Worm (Caenorhabditis elegans) whole organism, early embryonic: ENCODE results near the gene sec-61.G.

Experiments
- B0310.2 ChIP-seq: sonication (generic microtip); optimal IDR thresholded peaks from 2 replicates; lab custom pipeline; 2016; ENCODE audit warnings: mild to moderate bottlenecking, missing genetic modification characterization, missing compliant biosample characterization
- F13C5.2 ChIP-seq: sonication (generic microtip); optimal IDR thresholded peaks from 2 replicates; lab custom pipeline; 2017; ENCODE audit warnings: mild to moderate bottlenecking, missing genetic modification characterization, inconsistent platforms, missing compliant biosample characterization
- aly-1 ChIP-seq: sonication (generic microtip); optimal IDR thresholded peaks from 2 replicates; lab custom pipeline; 2016; ENCODE audit warnings: missing genetic modification characterization, missing compliant biosample characterization
- ama-1 ChIP-seq: fragments of 150-350 bp; optimal IDR thresholded peaks from 2 replicates; lab custom pipeline; 2014
- ceh-13 ChIP-seq: fragments of 200-800 bp; sonication (Bioruptor generic); optimal IDR thresholded peaks from 2 replicates; lab custom pipeline; 2018; ENCODE audit warnings: mild to moderate bottlenecking, missing genetic modification characterization, missing compliant biosample characterization
- ceh-36 ChIP-seq: sonication (generic microtip); optimal IDR thresholded peaks from 2 replicates; lab custom pipeline; 2016; ENCODE audit warnings: missing genetic modification characterization, inconsistent platforms, missing compliant biosample characterization
- ets-7 ChIP-seq: sonication (generic microtip); optimal IDR thresholded peaks from 2 replicates; lab custom pipeline; 2016; ENCODE audit warnings: missing genotype, missing genetic modification characterization, missing compliant biosample characterization
- flt-1 ChIP-seq: fragments of 200-800 bp; sonication (Bioruptor generic); IDR thresholded peaks from 2 replicates; pipeline ENCODE4 v1.3.6; 2022; ENCODE audit warnings: missing genetic modification characterization, missing compliant biosample characterization
- hmbx-1 ChIP-seq: sonication (generic microtip); optimal IDR thresholded peaks from 2 replicates; lab custom pipeline; 2016; ENCODE audit warnings: mild to moderate bottlenecking, missing genetic modification characterization, missing compliant biosample characterization
- hmg-4 ChIP-seq: fragments of 200-800 bp; sonication (Bioruptor generic); optimal IDR thresholded peaks from 2 replicates; lab custom pipeline; 2018; ENCODE audit warnings: mild to moderate bottlenecking, missing genetic modification characterization, missing compliant biosample characterization
- scrt-1 ChIP-seq: fragments of 200-800 bp; sonication (Bioruptor generic); IDR thresholded peaks from 2 replicates; pipeline ENCODE4 v1.3.6; 2022; ENCODE audit warnings: missing genetic modification characterization, missing compliant biosample characterization
- sea-1 ChIP-seq: fragments of 200-800 bp; sonication (Bioruptor generic); conservative IDR thresholded peaks from 2 replicates; pipeline ENCODE4 v1.3.6; 2022; ENCODE audit warnings: missing genetic modification characterization, missing compliant biosample characterization
- tbx-11 ChIP-seq: fragments of 200-800 bp; sonication (Bioruptor generic); IDR thresholded peaks from 2 replicates; pipeline ENCODE4 v1.3.6; 2022; ENCODE audit warnings: missing genetic modification characterization, missing compliant biosample characterization
- tbx-37 ChIP-seq: fragments of 200-800 bp; sonication (Bioruptor generic); conservative IDR thresholded peaks from 2 replicates; pipeline ENCODE4 v1.3.6; 2022; ENCODE audit warnings: missing genetic modification reagents, missing genetic modification characterization, missing compliant biosample characterization

ce11 chrV:10931189-10931588 lies 34.2 kb upstream of the sec-61.G start, which contains the start of gene scvp-1:
- TF ChIP-seq ama-1 (lab: Kevin White, UChicago), result no peak
- TF ChIP-seq hmg-4, result no peak
- TF ChIP-seq aly-1 (tag; lab: Kevin White, UChicago), result no peak
- no peak for TF ChIP-seq hmbx-1 (tag; lab: Kevin White, UChicago)
- TF ChIP-seq ets-7 (tag; lab: Kevin White, UChicago), result no peak
- no peak for TF ChIP-seq ceh-36 (tag; lab: Kevin White, UChicago)
- TF ChIP-seq tbx-37 (GFP tag; lab: Robert Waterston, UW), result no peak
- no peak for TF ChIP-seq flt-1 (GFP tag; lab: Robert Waterston, UW)
- TF ChIP-seq scrt-1, result no peak
- no peak for TF ChIP-seq ceh-13 (GFP tag; lab: Kevin White, UChicago)
- no peak for TF ChIP-seq B0310.2 (tag; lab: Kevin White, UChicago)
- TF ChIP-seq F13C5.2 (tag; lab: Kevin White, UChicago), result no peak
- no peak for TF ChIP-seq sea-1
- no peak for TF ChIP-seq tbx-11 (GFP tag; lab: Robert Waterston, UW)
